Fruit fly (Drosophila melanogaster) whole organism, embryonic: ENCODE measurements around the gene CG17593.

Experiments
- Blimp-1 ChIP-seq: fragments of 200-800 bp; sonication (Bioruptor generic); optimal IDR thresholded peaks from 3 replicates; lab custom pipeline; 2018; ENCODE audit warnings: missing biosample characterization, missing genetic modification characterization, mild to moderate bottlenecking, moderate library complexity, missing genetic modification reagents
- CG11456 ChIP-seq: fragments of 200-800 bp; sonication (Bioruptor generic); IDR thresholded peaks from 3 replicates; pipeline ENCODE4 v1.3.6; 2022; ENCODE audit warnings: missing biosample characterization, missing genetic modification characterization
- CG13424 ChIP-seq: fragments of 200-800 bp; sonication (Bioruptor generic); optimal IDR thresholded peaks from 2 replicates; lab custom pipeline; 2019; ENCODE audit warnings: missing biosample characterization, mild to moderate bottlenecking, missing genetic modification characterization, moderate library complexity
- CG13624 ChIP-seq: fragments of 200-800 bp; sonication (Bioruptor generic); optimal IDR thresholded peaks from 2 replicates; lab custom pipeline; 2016; ENCODE audit warnings: missing biosample characterization, missing genetic modification characterization
- CG16815 ChIP-seq: fragments of 200-800 bp; sonication (Bioruptor generic); optimal IDR thresholded peaks from 3 replicates; lab custom pipeline; 2017; ENCODE audit warnings: missing biosample characterization, mild to moderate bottlenecking, missing genetic modification characterization
- CG17328 ChIP-seq: fragments of 200-800 bp; sonication (Bioruptor generic); IDR thresholded peaks from 2 replicates; pipeline ENCODE4 v1.3.6; 2022; ENCODE audit warnings: missing biosample characterization, missing genetic modification characterization
- CG30431 ChIP-seq: fragments of 200-800 bp; sonication (Bioruptor generic); optimal IDR thresholded peaks from 2 replicates; lab custom pipeline; 2017; ENCODE audit warnings: missing biosample characterization, missing genetic modification characterization
- CG4424 ChIP-seq: fragments of 200-800 bp; sonication (Bioruptor generic); optimal IDR thresholded peaks from 3 replicates; lab custom pipeline; 2016; ENCODE audit warnings: missing biosample characterization, missing genetic modification characterization
- CG8359 ChIP-seq: fragments of 200-800 bp; sonication (Bioruptor generic); optimal IDR thresholded peaks from 2 replicates; lab custom pipeline; 2017; ENCODE audit warnings: missing biosample characterization, mild to moderate bottlenecking, missing genetic modification characterization, borderline replicate concordance
- CG8388 ChIP-seq: fragments of 200-800 bp; sonication (Bioruptor generic); optimal IDR thresholded peaks from 2 replicates; lab custom pipeline; 2019; ENCODE audit warnings: missing biosample characterization, mild to moderate bottlenecking, missing genetic modification characterization, moderate library complexity
- CoRest ChIP-seq: fragments of 200-800 bp; sonication (Bioruptor generic); optimal IDR thresholded peaks from 3 replicates; lab custom pipeline; 2018; ENCODE audit warnings: missing biosample characterization, mild to moderate bottlenecking, missing genetic modification characterization, moderate library complexity
- D ChIP-seq, 2 experiments: fragments of 200-800 bp in 1 of 2; fragments of >200 bp in 1 of 2; sonication (Bioruptor generic) in 1 of 2; optimal IDR thresholded peaks; 2 replicates in 1 of 2; 3 replicates in 1 of 2; lab custom pipeline; 2017; ENCODE audit warnings: mild to moderate bottlenecking in 1 of 2, missing biosample characterization in 1 of 2, missing genetic modification characterization in 1 of 2, missing genetic modification reagents in 1 of 2
- Dip3 ChIP-seq: fragments of 200-800 bp; sonication (Bioruptor generic); optimal IDR thresholded peaks from 3 replicates; lab custom pipeline; 2016; ENCODE audit warnings: missing biosample characterization, missing genetic modification characterization
- Drgx ChIP-seq: fragments of 200-800 bp; sonication (Bioruptor generic); IDR thresholded peaks from 2 replicates; pipeline ENCODE4 v1.3.6; 2022; ENCODE audit warnings: missing biosample characterization, missing genetic modification characterization
- Ets65A ChIP-seq: fragments of 200-800 bp; sonication (Bioruptor generic); peaks from one replicate; lab custom pipeline; 2016; ENCODE audit warnings: missing biosample characterization, missing genetic modification characterization
- Hr39 ChIP-seq: fragments of >200 bp; optimal IDR thresholded peaks from 2 replicates; lab custom pipeline; 2017
- Max ChIP-seq: fragments of 200-800 bp; sonication (Bioruptor generic); optimal IDR thresholded peaks from 2 replicates; lab custom pipeline; 2016; ENCODE audit warnings: missing biosample characterization, mild to moderate bottlenecking, missing genetic modification characterization
- Mes4 ChIP-seq: fragments of 200-800 bp; sonication (Bioruptor generic); optimal IDR thresholded peaks from 2 replicates; lab custom pipeline; 2016; ENCODE audit warnings: missing biosample characterization, missing genetic modification characterization
- PHDP ChIP-seq: fragments of 200-800 bp; sonication (Bioruptor generic); optimal IDR thresholded peaks from 3 replicates; lab custom pipeline; 2018; ENCODE audit warnings: missing biosample characterization, mild to moderate bottlenecking, missing genetic modification characterization, moderate library complexity
- Ptx1 ChIP-seq: fragments of 200-800 bp; sonication (Bioruptor generic); IDR thresholded peaks from 2 replicates; pipeline ENCODE4 v1.3.6; 2022; ENCODE audit warnings: missing biosample characterization, missing genetic modification characterization
- Xrp1 ChIP-seq: fragments of 200-800 bp; sonication (Bioruptor generic); IDR thresholded peaks from 2 replicates; pipeline ENCODE4 v1.3.6; 2022; ENCODE audit warnings: missing biosample characterization, missing genetic modification characterization
- amos ChIP-seq: fragments of 200-800 bp; sonication (Bioruptor generic); IDR thresholded peaks from 2 replicates; pipeline ENCODE4 v1.3.6; 2022; ENCODE audit warnings: missing biosample characterization, missing genetic modification characterization; ENCODE audit not compliant: partially characterized antibody
- ase ChIP-seq: fragments of 200-800 bp; sonication (Bioruptor generic); IDR thresholded peaks from 3 replicates; pipeline ENCODE4 v1.3.6; 2022; ENCODE audit warnings: missing biosample characterization, missing genetic modification characterization
- bcd ChIP-seq: fragments of 200-800 bp; sonication (Bioruptor generic); optimal IDR thresholded peaks from 2 replicates; lab custom pipeline; 2017; ENCODE audit warnings: missing biosample characterization, mild to moderate bottlenecking, missing genetic modification characterization
- dmrt11E ChIP-seq: fragments of 200-800 bp; sonication (Bioruptor generic); optimal IDR thresholded peaks from 3 replicates; lab custom pipeline; 2018; ENCODE audit warnings: missing biosample characterization, mild to moderate bottlenecking, missing genetic modification characterization, moderate library complexity
- emc ChIP-seq: fragments of 200-800 bp; sonication (Bioruptor generic); optimal IDR thresholded peaks from 2 replicates; lab custom pipeline; 2016; ENCODE audit warnings: missing biosample characterization, missing genetic modification characterization
- fd96Cb ChIP-seq: fragments of 200-800 bp; sonication (Bioruptor generic); optimal IDR thresholded peaks from 2 replicates; lab custom pipeline; 2018; ENCODE audit warnings: missing biosample characterization, mild to moderate bottlenecking, missing genetic modification characterization, moderate library complexity
- fu2 ChIP-seq: fragments of 200-800 bp; sonication (Bioruptor generic); optimal IDR thresholded peaks from 2 replicates; lab custom pipeline; 2016; ENCODE audit warnings: missing biosample characterization, missing genetic modification characterization
- gem ChIP-seq: fragments of 200-800 bp; sonication (Bioruptor generic); optimal IDR thresholded peaks from 2 replicates; lab custom pipeline; 2019; ENCODE audit warnings: missing biosample characterization, mild to moderate bottlenecking, missing genetic modification characterization, moderate library complexity
- hkb ChIP-seq, 2 experiments: fragments of 200-800 bp in 1 of 2; fragments of >200 bp in 1 of 2; sonication (Bioruptor generic) in 1 of 2; IDR thresholded peaks in 1 of 2; optimal IDR thresholded peaks in 1 of 2; 2 replicates each; pipeline versions ENCODE4 v1.3.6 to Lab custom; 2017 to 2022; ENCODE audit warnings: missing biosample characterization in 1 of 2, missing genetic modification characterization in 1 of 2
- ind ChIP-seq: fragments of 200-800 bp; sonication (Bioruptor generic); optimal IDR thresholded peaks from 3 replicates; lab custom pipeline; 2016; ENCODE audit warnings: missing biosample characterization, missing genetic modification characterization
- knrl ChIP-seq: fragments of 200-800 bp; sonication (Bioruptor generic); IDR thresholded peaks from 3 replicates; pipeline ENCODE4 v1.3.6; 2022; ENCODE audit warnings: missing biosample characterization, missing genetic modification characterization; ENCODE audit not compliant: partially characterized antibody
- nmo ChIP-seq: fragments of 200-800 bp; sonication (Bioruptor generic); optimal IDR thresholded peaks from 2 replicates; lab custom pipeline; 2018; ENCODE audit warnings: missing biosample characterization, mild to moderate bottlenecking, missing genetic modification characterization, moderate library complexity
- prd ChIP-seq, 3 experiments: fragments of >200 bp in 2 of 3; fragments of 200-800 bp in 1 of 3; sonication (Bioruptor generic) in 1 of 3; optimal IDR thresholded peaks in 2 of 3; IDR thresholded peaks in 1 of 3; 2 replicates in 2 of 3; 3 replicates in 1 of 3; pipeline versions ENCODE4 v1.3.6 to Lab custom; 2017 to 2022; ENCODE audit warnings: missing biosample characterization in 1 of 3, missing genetic modification characterization in 1 of 3
- rib ChIP-seq: fragments of 200-800 bp; sonication (Bioruptor generic); IDR thresholded peaks from 2 replicates; pipeline ENCODE4 v1.3.6; 2022; ENCODE audit warnings: missing biosample characterization, missing genetic modification characterization
- run ChIP-seq: fragments of 200-800 bp; sonication (Bioruptor generic); optimal IDR thresholded peaks from 3 replicates; lab custom pipeline; 2018; ENCODE audit warnings: missing biosample characterization, mild to moderate bottlenecking, missing genetic modification characterization
- sens ChIP-seq: fragments of 200-800 bp; sonication (Bioruptor generic); peaks from one replicate; lab custom pipeline; 2016; ENCODE audit warnings: missing biosample characterization, missing genetic modification characterization
- ttk ChIP-seq: fragments of 200-800 bp; sonication (Bioruptor generic); IDR thresholded peaks from 2 replicates; pipeline ENCODE4 v2.1.2; 2022; ENCODE audit warnings: missing biosample characterization, missing genetic modification characterization
- vvl ChIP-seq: fragments of 200-800 bp; sonication (Bioruptor generic); IDR thresholded peaks from 2 replicates; pipeline ENCODE4 v1.3.6; 2022; ENCODE audit warnings: missing biosample characterization, missing genetic modification characterization
- zen ChIP-seq: fragments of 200-800 bp; sonication (Bioruptor generic); optimal IDR thresholded peaks from 3 replicates; lab custom pipeline; 2018; ENCODE audit warnings: missing biosample characterization, mild to moderate bottlenecking, missing genetic modification characterization, moderate library complexity

The CG17593 gene

DNA sequence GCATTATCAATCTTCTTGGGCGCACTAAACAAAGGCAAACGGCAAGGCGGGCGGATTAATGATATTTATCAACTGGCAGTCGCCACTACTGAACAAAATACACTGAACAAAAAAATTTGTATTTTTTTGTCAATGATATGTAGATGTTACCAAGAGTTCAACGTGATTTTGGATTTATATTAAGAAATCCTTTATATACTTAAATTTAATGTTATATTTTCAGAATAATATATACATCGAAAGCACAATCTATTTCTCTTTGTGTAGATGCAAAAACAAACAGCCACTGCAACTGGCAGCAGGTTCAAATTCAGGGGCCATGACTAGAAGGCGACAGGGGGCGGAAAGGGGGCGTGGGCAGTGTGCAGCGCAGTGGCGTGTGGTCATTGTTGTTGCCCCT, 32.0 kb upstream of the CG17593 start (continued):
- no peak for TF ChIP-seq D (optimal IDR thresholded peaks at IDR 0.05; lab: Kevin White, UChicago)
- no peak for TF ChIP-seq D (GFP tag; optimal IDR thresholded peaks at IDR 0.05; lab: Kevin White, UChicago)
- TF ChIP-seq CoRest (tag; lab: Kevin White, UChicago) = peak; percentile 10
- peak; percentile 0 for TF ChIP-seq bcd (GFP tag; lab: Kevin White, UChicago)
- 0 out of 3 replicates have a peak, but pooled peaks have one; percentile 32 for TF ChIP-seq ase (GFP tag; lab: Robert Waterston, UW)
- TF ChIP-seq CG16815 (GFP tag; lab: Kevin White, UChicago) = no peak
- peak; percentile 22; the same call in 1 of the 2 replicates for TF ChIP-seq ttk (GFP tag; lab: Robert Waterston, UW)
- TF ChIP-seq Xrp1 = peak; percentile 35; the same call in 1 of the 2 replicates
- TF ChIP-seq Ptx1 = peak; percentile 41; the same call in 1 of the 2 replicates
- TF ChIP-seq nmo (GFP tag; lab: Kevin White, UChicago) = peak; percentile 30
- no peak for TF ChIP-seq emc (GFP tag; lab: Kevin White, UChicago)
- TF ChIP-seq ind = no peak
- TF ChIP-seq run (tag; lab: Kevin White, UChicago) = no peak
- TF ChIP-seq CG13424 (tag; lab: Kevin White, UChicago) = peak; percentile 22
- TF ChIP-seq fd96Cb (tag; lab: Kevin White, UChicago) = peak; percentile 32
- no peak for TF ChIP-seq Mes4 (GFP tag; lab: Kevin White, UChicago)
- no peak for TF ChIP-seq CG30431 (GFP tag; lab: Kevin White, UChicago)
- no peak for TF ChIP-seq Max
- TF ChIP-seq CG4424 (GFP tag; lab: Kevin White, UChicago) = peak; percentile 4
- TF ChIP-seq fu2 (GFP tag; lab: Kevin White, UChicago) = no peak
- no peak for TF ChIP-seq Dip3
- no peak for TF ChIP-seq CG17328 (GFP tag; lab: Robert Waterston, UW)
- no peak for TF ChIP-seq Hr39 (lab: Kevin White, UChicago)
- TF ChIP-seq prd (optimal IDR thresholded peaks at IDR 0.05; lab: Kevin White, UChicago) = no peak
- TF ChIP-seq prd (GFP tag; IDR thresholded peaks at IDR 0.05; lab: Robert Waterston, UW) = peak; percentile 39; the same call in 1 of the 3 replicates
- TF ChIP-seq Blimp-1 = peak; percentile 32
- TF ChIP-seq rib (GFP tag; lab: Robert Waterston, UW) = no peak
- TF ChIP-seq amos (GFP tag; lab: Robert Waterston, UW) = no peak
- TF ChIP-seq hkb (optimal IDR thresholded peaks at IDR 0.05; lab: Kevin White, UChicago) = no peak
- TF ChIP-seq hkb (GFP tag; IDR thresholded peaks at IDR 0.05; lab: Robert Waterston, UW) = 0 out of 2 replicates have a peak, but pooled peaks have one; percentile 16
- TF ChIP-seq CG8359 (GFP tag; lab: Kevin White, UChicago) = no peak
- TF ChIP-seq zen (tag; lab: Kevin White, UChicago) = peak; percentile 23
- TF ChIP-seq CG11456 (GFP tag; lab: Robert Waterston, UW) = 0 out of 3 replicates have a peak, but pooled peaks have one; percentile 15
- peak; percentile 42 for TF ChIP-seq dmrt11E
- peak; percentile 1 for TF ChIP-seq sens
- peak; percentile 55 for TF ChIP-seq gem (tag; lab: Kevin White, UChicago)
- peak; percentile 4 for TF ChIP-seq CG8388 (GFP tag; lab: Kevin White, UChicago)
- TF ChIP-seq vvl = peak; percentile 45; the same call in 1 of the 2 replicates
- TF ChIP-seq, all 482 proteins: peak for 28

DNA sequence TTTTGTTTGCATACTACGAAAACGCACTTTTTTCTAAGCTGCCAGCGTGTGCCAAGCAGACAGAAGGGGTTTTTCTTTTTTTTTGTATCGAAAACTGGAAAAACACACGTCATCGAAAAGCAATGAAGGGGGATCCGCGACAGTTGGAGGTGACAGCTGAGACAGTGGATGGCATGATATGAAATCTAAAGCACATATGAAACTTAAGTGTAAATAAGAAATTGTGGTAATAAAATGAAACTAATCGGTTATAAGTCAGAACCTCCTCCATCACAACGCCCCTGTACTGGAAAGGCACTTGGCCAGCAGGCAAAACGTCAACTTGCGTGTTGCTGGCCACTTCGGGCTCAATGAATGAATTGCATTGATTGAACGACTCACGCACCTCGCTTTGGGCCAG, 31.0 kb upstream of the CG17593 start:
- TF ChIP-seq PHDP (tag; lab: Kevin White, UChicago) (no peak), CG13624 (GFP tag; lab: Kevin White, UChicago) (no peak), Drgx (GFP tag; lab: Robert Waterston, UW) (peak; percentile 46), Ets65A (GFP tag; lab: Kevin White, UChicago) (peak; percentile 30), knrl (peak; percentile 22; the same call in 1 of the 3 replicates)
